Worm (Caenorhabditis elegans) whole organism, midembryonic: Measurements from ENCODE around the gene snt-1.

Source experiments
- T22C8.4 ChIP-seq: fragments of 200-800 bp; sonication (Bioruptor generic); IDR thresholded peaks from 2 replicates; pipeline ENCODE4 v1.3.6; 2022; ENCODE audit warnings: missing genetic modification characterization, missing compliant biosample characterization
- cog-1 ChIP-seq: sonication (generic microtip); optimal IDR thresholded peaks from 2 replicates; lab custom pipeline; 2016; ENCODE audit warnings: missing genetic modification characterization, missing compliant biosample characterization
- flt-1 ChIP-seq: fragments of 200-800 bp; sonication (Bioruptor generic); IDR thresholded peaks from 2 replicates; pipeline ENCODE4 v1.3.6; 2022; ENCODE audit warnings: missing genetic modification characterization, missing compliant biosample characterization
- klf-2 ChIP-seq: fragments of 200-800 bp; sonication (Bioruptor generic); conservative IDR thresholded peaks from 2 replicates; pipeline ENCODE4 v1.3.6; 2022; ENCODE audit warnings: missing genetic modification reagents, missing genetic modification characterization, missing compliant biosample characterization
- med-1 ChIP-seq: sonication (generic microtip); optimal IDR thresholded peaks from 2 replicates; lab custom pipeline; 2017; ENCODE audit warnings: missing genetic modification characterization, mild to moderate bottlenecking, missing compliant biosample characterization, antibody characterized with exemption, missing genetic modification reagents; ENCODE audit not compliant: insufficient read depth
- ref-1 ChIP-seq: fragments of 200-800 bp; sonication (Bioruptor generic); conservative IDR thresholded peaks from 2 replicates; pipeline ENCODE4 v1.3.6; 2022; ENCODE audit warnings: missing genetic modification reagents, missing genetic modification characterization, missing compliant biosample characterization
- tab-1 ChIP-seq: fragments of 200-800 bp; sonication (Bioruptor generic); IDR thresholded peaks from 2 replicates; pipeline ENCODE4 v1.3.6; 2022; ENCODE audit warnings: missing genetic modification characterization, missing compliant biosample characterization
- ztf-23 ChIP-seq: fragments of 200-800 bp; sonication (Bioruptor generic); IDR thresholded peaks from 2 replicates; pipeline ENCODE4 v1.3.6; 2022; ENCODE audit warnings: missing genetic modification reagents, missing genetic modification characterization, missing compliant biosample characterization
- ztf-29 ChIP-seq: fragments of 200-800 bp; sonication (Bioruptor generic); IDR thresholded peaks from 2 replicates; pipeline ENCODE4 v1.3.6; 2022; ENCODE audit warnings: missing genetic modification reagents, missing genetic modification characterization, missing compliant biosample characterization

The snt-1 gene

DNA sequence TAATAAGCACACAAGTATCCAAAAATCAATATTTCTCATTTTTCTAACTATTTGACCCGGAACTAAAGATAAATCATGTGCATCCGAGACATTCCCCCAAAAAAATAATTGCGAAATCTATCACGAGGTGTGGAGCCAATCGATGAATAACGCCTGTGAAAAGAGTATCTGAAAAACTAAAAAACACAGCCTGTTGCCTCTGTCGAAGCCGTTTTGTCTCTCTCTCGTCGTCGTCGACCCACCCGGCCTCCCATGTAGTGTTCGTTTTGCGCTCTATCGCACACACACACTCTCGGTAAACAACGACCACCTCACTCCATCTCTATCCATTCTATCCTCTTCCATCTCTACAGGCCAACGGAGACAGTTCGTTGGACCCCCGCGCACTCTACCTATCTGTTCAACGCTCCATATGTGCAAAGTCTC lies 28.0 kb upstream of the snt-1 start:
- TF ChIP-seq cog-1 (tag; lab: Kevin White, UChicago) = no peak
- TF ChIP-seq ref-1 (GFP tag; lab: Robert Waterston, UW) = no peak
- TF ChIP-seq klf-2 (GFP tag; lab: Robert Waterston, UW) = no peak
- TF ChIP-seq T22C8.4 (GFP tag; lab: Robert Waterston, UW) = no peak
- TF ChIP-seq flt-1 (GFP tag; lab: Robert Waterston, UW) = no peak
- TF ChIP-seq ztf-23 (GFP tag; lab: Robert Waterston, UW) = no peak

DNA sequence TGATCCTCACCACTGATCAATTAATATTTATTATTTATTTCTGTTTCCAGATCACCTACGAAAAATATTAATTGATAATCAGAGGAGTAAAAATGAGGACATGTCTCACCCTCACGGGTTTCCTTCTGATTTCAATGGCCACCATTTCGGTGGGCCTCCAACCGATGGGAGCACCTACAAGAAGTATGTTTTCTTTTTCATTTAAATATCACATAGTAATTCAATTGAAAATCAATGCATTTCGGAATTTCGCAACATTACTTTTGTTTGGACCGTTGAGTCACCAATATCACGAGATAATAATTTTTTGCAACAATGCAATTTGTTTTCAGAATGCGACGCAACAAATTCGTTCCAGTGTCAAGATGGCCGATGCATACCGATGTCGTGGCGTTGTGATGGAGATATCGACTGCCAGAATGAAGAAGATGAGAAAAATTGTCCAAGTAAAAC lies 27.4 kb upstream of the snt-1 start, which contains the start of gene gldi-2:
Gene gldi-2, plus strand, starts transcription at position 51 of the 453 bp plus-strand sequence.
- TF ChIP-seq ztf-23 (GFP tag; lab: Robert Waterston, UW) (no peak), flt-1 (GFP tag; lab: Robert Waterston, UW) (no peak), T22C8.4 (GFP tag; lab: Robert Waterston, UW) (no peak), ztf-29 (GFP tag; lab: Robert Waterston, UW) (no peak), cog-1 (tag; lab: Kevin White, UChicago) (no peak), klf-2 (GFP tag; lab: Robert Waterston, UW) (no peak), med-1 (GFP tag; lab: Kevin White, UChicago) (no peak), tab-1 (GFP tag; lab: Robert Waterston, UW) (no peak), ref-1 (GFP tag; lab: Robert Waterston, UW) (no peak)

DNA sequence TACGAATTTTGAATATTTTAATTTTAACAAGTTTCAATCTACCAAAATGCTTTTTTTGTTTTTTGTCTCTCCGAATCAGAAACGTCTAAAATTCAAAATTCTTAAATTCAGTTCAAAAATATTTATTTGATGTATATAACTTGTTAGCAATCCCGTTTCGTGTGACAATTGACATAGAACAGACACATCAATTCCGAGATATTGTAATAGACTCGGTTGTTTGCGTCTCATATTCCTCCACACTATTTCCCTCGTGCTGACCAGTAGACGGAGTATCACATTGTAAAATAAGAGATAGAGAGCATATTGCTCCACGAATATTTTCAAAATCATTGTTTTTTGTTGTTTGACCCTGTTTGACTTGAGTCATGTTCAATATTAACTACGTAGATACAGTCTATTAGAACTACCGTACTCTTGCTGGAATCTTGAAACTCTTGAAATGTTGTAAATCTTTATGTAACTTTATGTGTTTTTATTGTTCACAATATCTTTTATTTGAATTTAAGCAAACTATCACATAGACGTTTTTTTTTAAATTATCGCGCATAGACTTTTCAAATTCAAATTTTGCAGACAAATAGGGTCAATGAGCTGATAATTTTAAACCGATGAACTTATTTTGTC lies 22.0 kb upstream of the snt-1 start, which contains the start of gene T13C2.3:
Gene T13C2.3, plus strand, starts transcription at position 577 of the 627 bp plus-strand sequence.
- TF ChIP-seq ztf-23 (GFP tag; lab: Robert Waterston, UW) (no peak), med-1 (GFP tag; lab: Kevin White, UChicago) (no peak), tab-1 (GFP tag; lab: Robert Waterston, UW) (no peak), ref-1 (GFP tag; lab: Robert Waterston, UW) (no peak), cog-1 (tag; lab: Kevin White, UChicago) (no peak), T22C8.4 (GFP tag; lab: Robert Waterston, UW) (no peak), ztf-29 (GFP tag; lab: Robert Waterston, UW) (no peak), flt-1 (GFP tag; lab: Robert Waterston, UW) (no peak), klf-2 (GFP tag; lab: Robert Waterston, UW) (no peak)

DNA sequence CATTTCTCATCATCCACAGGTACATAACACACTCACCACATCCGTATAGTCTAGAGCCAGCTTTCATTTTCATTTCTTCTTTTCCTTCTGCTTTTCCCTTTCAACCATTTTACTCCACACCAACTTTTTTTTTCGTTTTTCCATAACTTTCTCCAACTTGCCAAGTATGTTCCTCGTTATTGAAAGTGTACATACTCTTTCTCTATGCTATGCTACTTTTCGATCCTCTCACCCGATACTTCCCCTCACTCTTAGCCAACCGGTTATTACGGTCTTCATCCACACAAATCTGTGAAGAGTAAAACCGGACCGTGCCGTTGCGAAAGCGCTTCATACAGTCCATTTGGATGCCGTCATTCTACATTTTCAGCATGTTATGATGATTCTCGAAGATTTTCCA lies 18.9 kb upstream of the snt-1 start, which contains the start of gene T13C2.2:
Gene T13C2.2, plus strand, starts transcription at position 301 of the 400 bp plus-strand sequence.
- TF ChIP-seq ztf-29 (GFP tag; lab: Robert Waterston, UW) (no peak), ztf-23 (GFP tag; lab: Robert Waterston, UW) (no peak), T22C8.4 (GFP tag; lab: Robert Waterston, UW) (no peak), flt-1 (GFP tag; lab: Robert Waterston, UW) (no peak), med-1 (GFP tag; lab: Kevin White, UChicago) (no peak), cog-1 (tag; lab: Kevin White, UChicago) (no peak), tab-1 (GFP tag; lab: Robert Waterston, UW) (no peak), ref-1 (GFP tag; lab: Robert Waterston, UW) (no peak), klf-2 (GFP tag; lab: Robert Waterston, UW) (no peak)

- peak; percentile 42; the same call in 1 of the 2 replicates for TF ChIP-seq flt-1 (GFP tag; lab: Robert Waterston, UW)
Measured at ce11 chrII:6797771-6798440, 12.9 kb upstream of the snt-1 start.

- TF ChIP-seq cog-1 (tag; lab: Kevin White, UChicago) = no peak
- TF ChIP-seq tab-1 (GFP tag; lab: Robert Waterston, UW) = 0 out of 2 replicates have a peak, but pooled peaks have one; percentile 23
Measured at ce11 chrII:6800104-6800711, 10.6 kb upstream of the snt-1 start, which contains the start of gene F31E8.4. TSS of gene F31E8.4 (minus strand) at chrII:6800154.

- no peak for TF ChIP-seq cog-1 (tag; lab: Kevin White, UChicago)
Measured at ce11 chrII:6801262-6801661, 9.5 kb upstream of the snt-1 start.

DNA sequence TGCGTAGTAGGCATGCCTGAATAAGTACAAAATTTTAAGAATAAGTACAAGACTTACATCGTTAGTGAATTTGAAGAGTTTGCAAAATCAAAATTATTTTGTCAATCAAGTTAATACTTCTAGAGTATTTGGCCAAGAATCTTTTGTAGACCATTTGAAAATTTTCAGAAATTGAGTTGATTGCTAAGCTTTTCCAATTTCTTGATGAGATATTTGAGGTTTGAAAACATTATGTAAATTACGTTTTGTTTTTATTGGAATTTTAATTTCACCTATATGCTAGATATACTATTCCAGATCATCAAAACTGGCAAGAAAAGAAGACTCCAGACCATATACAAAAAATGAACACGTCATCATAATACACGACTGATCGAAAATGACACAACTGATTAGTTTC lies 7.7 kb upstream of the snt-1 start, which contains the start of gene tab-1:
Gene tab-1, plus strand, starts transcription at position 301 of the 400 bp plus-strand sequence.
- TF ChIP-seq ztf-23 (GFP tag; lab: Robert Waterston, UW) (no peak), flt-1 (GFP tag; lab: Robert Waterston, UW) (no peak), T22C8.4 (GFP tag; lab: Robert Waterston, UW) (no peak), tab-1 (GFP tag; lab: Robert Waterston, UW) (no peak), cog-1 (tag; lab: Kevin White, UChicago) (no peak), ztf-29 (GFP tag; lab: Robert Waterston, UW) (no peak), klf-2 (GFP tag; lab: Robert Waterston, UW) (no peak), med-1 (GFP tag; lab: Kevin White, UChicago) (no peak), ref-1 (GFP tag; lab: Robert Waterston, UW) (no peak)

DNA sequence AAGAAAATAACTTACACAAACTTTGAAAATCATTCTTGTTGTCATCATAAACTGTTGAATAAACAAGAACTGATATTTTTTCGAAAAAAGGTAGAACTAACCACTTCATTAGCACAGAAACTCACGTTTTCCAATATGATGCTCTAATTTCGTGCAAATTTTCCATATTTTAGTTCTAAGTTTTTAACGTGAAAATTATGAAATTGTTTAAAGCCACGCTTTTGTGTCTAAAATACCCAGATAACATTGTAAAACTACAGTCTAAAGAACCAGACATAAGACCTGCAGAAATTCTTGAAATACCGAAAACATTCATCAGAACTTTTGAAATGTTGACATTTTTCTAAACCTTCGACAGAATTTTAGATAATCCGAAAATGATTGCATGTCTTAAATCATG lies 3.6 kb upstream of the snt-1 start, which contains the start of gene F31E8.5:
Gene F31E8.5, minus strand, starts transcription at position 101 of the 400 bp plus-strand sequence.
- TF ChIP-seq T22C8.4 (GFP tag; lab: Robert Waterston, UW) (no peak), klf-2 (GFP tag; lab: Robert Waterston, UW) (no peak), cog-1 (tag; lab: Kevin White, UChicago) (no peak), med-1 (GFP tag; lab: Kevin White, UChicago) (no peak), flt-1 (GFP tag; lab: Robert Waterston, UW) (no peak), ztf-29 (GFP tag; lab: Robert Waterston, UW) (no peak), tab-1 (GFP tag; lab: Robert Waterston, UW) (no peak), ref-1 (GFP tag; lab: Robert Waterston, UW) (no peak)
